Fruit fly (Drosophila melanogaster) whole organism, embryonic: ENCODE measurements around the gene Ssadh.

ENCODE experiments used
- ATbp ChIP-seq: fragments of 200-800 bp; sonication (Bioruptor generic); optimal IDR thresholded peaks from 2 replicates; lab custom pipeline; 2017; ENCODE audit warnings: missing biosample characterization, mild to moderate bottlenecking, missing genetic modification characterization, missing genetic modification reagents
- CG10209 ChIP-seq: fragments of 200-800 bp; sonication (Bioruptor generic); optimal IDR thresholded peaks from 3 replicates; lab custom pipeline; 2017; ENCODE audit warnings: missing biosample characterization, mild to moderate bottlenecking, missing genetic modification characterization, missing genetic modification reagents
- CG11560 ChIP-seq: fragments of 200-800 bp; sonication (Bioruptor generic); IDR thresholded peaks from 3 replicates; pipeline ENCODE4 v1.3.6; 2022; ENCODE audit warnings: missing biosample characterization, missing genetic modification characterization
- CG12104 ChIP-seq: fragments of 200-800 bp; sonication (Bioruptor generic); optimal IDR thresholded peaks from 3 replicates; lab custom pipeline; 2016; ENCODE audit warnings: missing biosample characterization, missing genetic modification characterization
- CG12659 ChIP-seq: fragments of 200-800 bp; sonication (Bioruptor generic); optimal IDR thresholded peaks from 3 replicates; lab custom pipeline; 2017; ENCODE audit warnings: mild to moderate bottlenecking, missing biosample characterization, missing genetic modification reagents, missing genetic modification characterization
- CG12942 ChIP-seq: fragments of 200-800 bp; sonication (Bioruptor generic); optimal IDR thresholded peaks from 3 replicates; lab custom pipeline; 2016; ENCODE audit warnings: missing biosample characterization, missing genetic modification characterization
- CG13123 ChIP-seq: fragments of 200-800 bp; sonication (Bioruptor generic); optimal IDR thresholded peaks from 2 replicates; lab custom pipeline; 2016; ENCODE audit warnings: missing biosample characterization, missing genetic modification characterization
- CG13775 ChIP-seq: fragments of 200-800 bp; sonication (Bioruptor generic); optimal IDR thresholded peaks from 3 replicates; lab custom pipeline; 2017; ENCODE audit warnings: missing biosample characterization, mild to moderate bottlenecking, missing genetic modification characterization
- CG14667 ChIP-seq: fragments of 200-800 bp; sonication (Bioruptor generic); IDR thresholded peaks from 2 replicates; pipeline ENCODE4 v1.3.6; 2022; ENCODE audit warnings: missing biosample characterization, missing genetic modification characterization
- CG15514 ChIP-seq: fragments of 200-800 bp; sonication (Bioruptor generic); optimal IDR thresholded peaks from 3 replicates; lab custom pipeline; 2017; ENCODE audit warnings: missing biosample characterization, missing genetic modification characterization, mild to moderate bottlenecking, moderate library complexity, missing genetic modification reagents
- CG17361 ChIP-seq: fragments of 200-800 bp; sonication (Bioruptor generic); IDR thresholded peaks from 3 replicates; pipeline ENCODE4 v1.3.6; 2022; ENCODE audit warnings: missing biosample characterization, missing genetic modification characterization
- CG18764 ChIP-seq: fragments of 200-800 bp; sonication (Bioruptor generic); optimal IDR thresholded peaks from 3 replicates; lab custom pipeline; 2016; ENCODE audit warnings: missing biosample characterization, missing genetic modification characterization
- CG3281 ChIP-seq: fragments of 200-800 bp; sonication (Bioruptor generic); optimal IDR thresholded peaks from 3 replicates; lab custom pipeline; 2017; ENCODE audit warnings: missing biosample characterization, mild to moderate bottlenecking, missing genetic modification characterization
- CG5180 ChIP-seq: fragments of 200-800 bp; sonication (Bioruptor generic); optimal IDR thresholded peaks from 3 replicates; lab custom pipeline; 2017; ENCODE audit warnings: missing biosample characterization, missing genetic modification characterization, mild to moderate bottlenecking, moderate library complexity, missing genetic modification reagents
- CG6654 ChIP-seq: fragments of 200-800 bp; sonication (Bioruptor generic); optimal IDR thresholded peaks from 2 replicates; lab custom pipeline; 2017; ENCODE audit warnings: missing biosample characterization, mild to moderate bottlenecking, missing genetic modification characterization
- CG6683 ChIP-seq: fragments of 200-800 bp; sonication (Bioruptor generic); optimal IDR thresholded peaks from 2 replicates; lab custom pipeline; 2017; ENCODE audit warnings: missing biosample characterization, mild to moderate bottlenecking, missing genetic modification characterization, missing genetic modification reagents
- CG7987 ChIP-seq: fragments of 200-800 bp; sonication (Bioruptor generic); optimal IDR thresholded peaks from 2 replicates; lab custom pipeline; 2018; ENCODE audit warnings: missing biosample characterization, mild to moderate bottlenecking, missing genetic modification characterization, moderate library complexity
- Dad ChIP-seq: fragments of 200-800 bp; sonication (Bioruptor generic); optimal IDR thresholded peaks from 3 replicates; lab custom pipeline; 2016; ENCODE audit warnings: missing biosample characterization, missing genetic modification characterization
- Doc3 ChIP-seq: fragments of 200-800 bp; sonication (Bioruptor generic); IDR thresholded peaks from 3 replicates; pipeline ENCODE4 v1.3.6; 2022; ENCODE audit warnings: missing biosample characterization, missing genetic modification characterization; ENCODE audit not compliant: partially characterized antibody
- ERR ChIP-seq: fragments of 200-800 bp; sonication (Bioruptor generic); optimal IDR thresholded peaks from 2 replicates; lab custom pipeline; 2016; ENCODE audit warnings: missing biosample characterization, missing genetic modification characterization
- Ets65A ChIP-seq: fragments of 200-800 bp; sonication (Bioruptor generic); peaks from one replicate; lab custom pipeline; 2016; ENCODE audit warnings: missing biosample characterization, missing genetic modification characterization
- Fer2 ChIP-seq: fragments of 200-800 bp; sonication (Bioruptor generic); optimal IDR thresholded peaks from 2 replicates; lab custom pipeline; 2018; ENCODE audit warnings: missing biosample characterization, mild to moderate bottlenecking, missing genetic modification characterization, moderate library complexity
- Hmr ChIP-seq: fragments of 200-800 bp; sonication (Bioruptor generic); optimal IDR thresholded peaks from 3 replicates; lab custom pipeline; 2017; ENCODE audit warnings: mild to moderate bottlenecking, missing biosample characterization, missing genetic modification reagents, missing genetic modification characterization
- Hr78 ChIP-seq, 2 experiments: fragments of 200-800 bp in 1 of 2; fragments of >200 bp in 1 of 2; sonication (Bioruptor generic) in 1 of 2; optimal IDR thresholded peaks; 2 replicates each; lab custom pipeline; 2017 to 2019; ENCODE audit warnings: missing biosample characterization in 2 of 2, missing genetic modification characterization in 2 of 2, mild to moderate bottlenecking in 1 of 2, moderate library complexity in 1 of 2
- Hsf ChIP-seq: fragments of 200-800 bp; sonication (Bioruptor generic); optimal IDR thresholded peaks from 3 replicates; lab custom pipeline; 2016; ENCODE audit warnings: missing biosample characterization, missing genetic modification characterization
- Mes4 ChIP-seq: fragments of 200-800 bp; sonication (Bioruptor generic); optimal IDR thresholded peaks from 2 replicates; lab custom pipeline; 2016; ENCODE audit warnings: missing biosample characterization, missing genetic modification characterization
- NfI ChIP-seq: fragments of 200-800 bp; sonication (Bioruptor generic); optimal IDR thresholded peaks from 3 replicates; lab custom pipeline; 2018; ENCODE audit warnings: missing biosample characterization, mild to moderate bottlenecking, missing genetic modification characterization, moderate library complexity
- Scr ChIP-seq: fragments of 200-800 bp; sonication (Bioruptor generic); IDR thresholded peaks from 2 replicates; pipeline ENCODE4 v1.3.6; 2022; ENCODE audit warnings: missing biosample characterization, missing genetic modification characterization; ENCODE audit not compliant: partially characterized antibody
- Sox100B ChIP-seq: fragments of 200-800 bp; sonication (Bioruptor generic); optimal IDR thresholded peaks from 3 replicates; lab custom pipeline; 2018; ENCODE audit warnings: missing biosample characterization, mild to moderate bottlenecking, missing genetic modification characterization
- Taf1 ChIP-seq: fragments of 200-800 bp; sonication (Bioruptor generic); IDR thresholded peaks from 2 replicates; pipeline ENCODE4 v1.3.6; 2022; ENCODE audit warnings: missing biosample characterization, missing genetic modification characterization
- Tbp ChIP-seq: fragments of >200 bp; optimal IDR thresholded peaks from 2 replicates; lab custom pipeline; 2018; ENCODE audit warnings: missing biosample characterization, missing genetic modification characterization
- Trl ChIP-seq, 3 experiments: fragments of >200 bp in 2 of 3; fragments of 200-800 bp in 1 of 3; sonication (Bioruptor generic) in 1 of 3; optimal IDR thresholded peaks; 2 replicates in 1 of 3; 3 replicates in 2 of 3; lab custom pipeline; 2016 to 2017; ENCODE audit warnings: missing biosample characterization in 1 of 3, missing genetic modification characterization in 1 of 3
- Usf ChIP-seq: fragments of 200-800 bp; sonication (Bioruptor generic); optimal IDR thresholded peaks from 2 replicates; lab custom pipeline; 2017; ENCODE audit warnings: missing genotype, missing biosample characterization, missing genetic modification characterization
- az2 ChIP-seq: fragments of 200-800 bp; sonication (Bioruptor generic); optimal IDR thresholded peaks from 3 replicates; lab custom pipeline; 2016; ENCODE audit warnings: missing biosample characterization, missing genetic modification characterization
- bowl ChIP-seq: fragments of 200-800 bp; sonication (Bioruptor generic); IDR thresholded peaks from 2 replicates; pipeline ENCODE4 v1.3.6; 2022; ENCODE audit warnings: missing biosample characterization, missing genetic modification characterization
- danr ChIP-seq: fragments of 200-800 bp; sonication (Bioruptor generic); IDR thresholded peaks from 2 replicates; pipeline ENCODE4 v1.3.6; 2022; ENCODE audit warnings: missing biosample characterization, missing genetic modification characterization
- exex ChIP-seq: fragments of 200-800 bp; sonication (Bioruptor generic); optimal IDR thresholded peaks from 4 replicates; lab custom pipeline; 2018; ENCODE audit warnings: missing biosample characterization, mild to moderate bottlenecking, missing genetic modification characterization, moderate library complexity
- fru ChIP-seq: fragments of >200 bp; optimal IDR thresholded peaks from 2 replicates; lab custom pipeline; 2017
- gce ChIP-seq: fragments of 200-800 bp; sonication (Bioruptor generic); IDR thresholded peaks from 3 replicates; pipeline ENCODE4 v1.3.6; 2022; ENCODE audit warnings: missing biosample characterization, missing genetic modification characterization
- grn ChIP-seq: fragments of 200-800 bp; sonication (Bioruptor generic); optimal IDR thresholded peaks from 3 replicates; lab custom pipeline; 2017; ENCODE audit warnings: missing biosample characterization, missing genetic modification characterization
- knrl ChIP-seq: fragments of 200-800 bp; sonication (Bioruptor generic); IDR thresholded peaks from 3 replicates; pipeline ENCODE4 v1.3.6; 2022; ENCODE audit warnings: missing biosample characterization, missing genetic modification characterization; ENCODE audit not compliant: partially characterized antibody
- lilli ChIP-seq: fragments of 200-800 bp; sonication (Bioruptor generic); optimal IDR thresholded peaks from 3 replicates; lab custom pipeline; 2016; ENCODE audit warnings: missing biosample characterization, missing genetic modification characterization
- lmd ChIP-seq: fragments of 200-800 bp; sonication (Bioruptor generic); IDR thresholded peaks from 2 replicates; pipeline ENCODE4 v1.3.6; 2022; ENCODE audit warnings: missing biosample characterization, missing genetic modification characterization
- prd ChIP-seq, 3 experiments: fragments of >200 bp in 2 of 3; fragments of 200-800 bp in 1 of 3; sonication (Bioruptor generic) in 1 of 3; optimal IDR thresholded peaks in 2 of 3; IDR thresholded peaks in 1 of 3; 2 replicates in 2 of 3; 3 replicates in 1 of 3; pipeline versions ENCODE4 v1.3.6 to Lab custom; 2017 to 2022; ENCODE audit warnings: missing biosample characterization in 1 of 3, missing genetic modification characterization in 1 of 3
- pros ChIP-seq: fragments of 200-800 bp; sonication (Bioruptor generic); optimal IDR thresholded peaks from 3 replicates; lab custom pipeline; 2019; ENCODE audit warnings: missing biosample characterization, mild to moderate bottlenecking, missing genetic modification characterization, moderate library complexity
- so ChIP-seq: fragments of 200-800 bp; sonication (Bioruptor generic); IDR thresholded peaks from 3 replicates; pipeline ENCODE4 v1.3.6; 2022; ENCODE audit warnings: missing biosample characterization, missing genetic modification characterization
- tll ChIP-seq, 2 experiments: fragments of 200-800 bp in 1 of 2; fragments of >200 bp in 1 of 2; sonication (Bioruptor generic) in 1 of 2; optimal IDR thresholded peaks; 2 replicates each; lab custom pipeline; 2017 to 2019; ENCODE audit warnings: missing biosample characterization in 2 of 2, missing genetic modification characterization in 2 of 2, mild to moderate bottlenecking in 1 of 2, moderate library complexity in 1 of 2
- vnd ChIP-seq: fragments of 200-800 bp; sonication (Bioruptor generic); IDR thresholded peaks from 3 replicates; pipeline ENCODE4 v1.3.6; 2022; ENCODE audit warnings: missing biosample characterization, missing genetic modification characterization; ENCODE audit not compliant: partially characterized antibody
- wdn ChIP-seq: fragments of 200-800 bp; sonication (Bioruptor generic); IDR thresholded peaks from 2 replicates; pipeline ENCODE4 v1.3.6; 2022; ENCODE audit warnings: missing biosample characterization, missing genetic modification characterization
- wor ChIP-seq: fragments of 200-800 bp; sonication (Bioruptor generic); IDR thresholded peaks from 2 replicates; pipeline ENCODE4 v1.3.6; 2022; ENCODE audit warnings: missing biosample characterization, missing genetic modification characterization

Ssadh gene

dm6 chr3R:25662358-25662757, 35.6 kb upstream of the Ssadh start (continued):
- TF ChIP-seq az2 (peak; percentile 8), fru (no peak), CG18764 (no peak), grn (no peak), Taf1 (GFP tag; lab: Robert Waterston, UW) (no peak), lmd (GFP tag; lab: Robert Waterston, UW) (no peak), Trl (optimal IDR thresholded peaks at IDR 0.05; lab: Kevin White, UChicago) (no peak), Trl (GFP tag; optimal IDR thresholded peaks at IDR 0.05; lab: Kevin White, UChicago) (no peak), knrl (GFP tag; lab: Robert Waterston, UW) (no peak), Ets65A (GFP tag; lab: Kevin White, UChicago) (peak; percentile 78), danr (GFP tag; lab: Robert Waterston, UW) (no peak), CG12942 (GFP tag; lab: Kevin White, UChicago) (no peak), Fer2 (tag; lab: Kevin White, UChicago) (no peak), prd (optimal IDR thresholded peaks at IDR 0.05; lab: Kevin White, UChicago) (no peak), prd (GFP tag; IDR thresholded peaks at IDR 0.05; lab: Robert Waterston, UW) (peak; percentile 26; the same call in 1 of the 3 replicates), CG3281 (GFP tag; lab: Kevin White, UChicago) (no peak), CG14667 (GFP tag; lab: Robert Waterston, UW) (no peak), CG11560 (tag; lab: Robert Waterston, UW) (no peak), CG5180 (GFP tag; lab: Kevin White, UChicago) (no peak), Sox100B (GFP tag; lab: Kevin White, UChicago) (no peak), exex (no peak), Scr (GFP tag; lab: Robert Waterston, UW) (no peak), tll (GFP tag; optimal IDR thresholded peaks at IDR 0.05; lab: Kevin White, UChicago) (no peak), wdn (no peak), CG10209 (GFP tag; lab: Kevin White, UChicago) (no peak), bowl (GFP tag; lab: Robert Waterston, UW) (no peak), CG17361 (GFP tag; lab: Robert Waterston, UW) (no peak), Dad (GFP tag; lab: Kevin White, UChicago) (no peak), Hsf (GFP tag; lab: Kevin White, UChicago) (no peak), Tbp (GFP tag; lab: Kevin White, UChicago) (no peak), CG15514 (GFP tag; lab: Kevin White, UChicago) (no peak), Mes4 (GFP tag; lab: Kevin White, UChicago) (peak; percentile 15), Doc3 (GFP tag; lab: Robert Waterston, UW) (no peak), CG12104 (GFP tag; lab: Kevin White, UChicago) (no peak), wor (no peak), CG13123 (GFP tag; lab: Kevin White, UChicago) (no peak), Hmr (GFP tag; lab: Kevin White, UChicago) (no peak), gce (no peak), CG6683 (no peak), pros (no peak), so (GFP tag; lab: Robert Waterston, UW) (0 out of 3 replicates have a peak, but pooled peaks have one; percentile 20), CG13775 (GFP tag; lab: Kevin White, UChicago) (no peak), Hr78 (GFP tag; optimal IDR thresholded peaks at IDR 0.05; lab: Kevin White, UChicago) (no peak), Usf (GFP tag; lab: Kevin White, UChicago) (no peak), CG12659 (GFP tag; lab: Kevin White, UChicago) (no peak), lilli (GFP tag; lab: Kevin White, UChicago) (no peak), CG6654 (GFP tag; lab: Kevin White, UChicago) (no peak), CG7987 (GFP tag; lab: Kevin White, UChicago) (no peak), NfI (no peak), ERR (GFP tag; lab: Kevin White, UChicago) (no peak), ATbp (peak; percentile 9), vnd (no peak)
